Fruit fly (Drosophila melanogaster): Measurements from ENCODE around the gene CG32152.

CG32152 gene

dm6 chr3L:16146539-16146934, 2.7 kb upstream of the CG32152 start (continued):
- TF ChIP-seq stwl (tag; optimal IDR thresholded peaks at IDR 0.05) (no peak), ATbp (GFP tag; optimal IDR thresholded peaks at IDR 0.05) (no peak), Ada2b (GFP tag; IDR thresholded peaks at IDR 0.05) (peak; percentile 31; the same call in 1 of the 2 replicates), CG3407 (GFP tag; optimal IDR thresholded peaks at IDR 0.05) (no peak), Dek (tag; optimal IDR thresholded peaks at IDR 0.05) (peak; percentile 55), eyg (GFP tag; optimal IDR thresholded peaks at IDR 0.05) (no peak), CG43689 (GFP tag; IDR thresholded peaks at IDR 0.05) (no peak), tll (GFP tag; optimal IDR thresholded peaks at IDR 0.05) (no peak), gem (tag; optimal IDR thresholded peaks at IDR 0.05) (peak; percentile 65), Gug (GFP tag; IDR thresholded peaks at IDR 0.05) (0 out of 4 replicates have a peak, but pooled peaks have one; percentile 13), CG10979 (tag; optimal IDR thresholded peaks at IDR 0.05) (no peak), kni (GFP tag; optimal IDR thresholded peaks at IDR 0.05) (no peak), CG32767 (GFP tag; IDR thresholded peaks at IDR 0.05) (no peak), CG1603 (tag; optimal IDR thresholded peaks at IDR 0.05) (no peak), gcm (GFP tag; optimal IDR thresholded peaks at IDR 0.05) (no peak), Xbp1 (GFP tag; optimal IDR thresholded peaks at IDR 0.05) (peak; percentile 21), CG12659 (GFP tag; optimal IDR thresholded peaks at IDR 0.05) (peak; percentile 37), D19B (GFP tag; optimal IDR thresholded peaks at IDR 0.05) (peak; percentile 12), CG14441 (GFP tag; IDR thresholded peaks at IDR 0.05) (no peak), sob (GFP tag; IDR thresholded peaks at IDR 0.05) (peak; percentile 55), CG3281 (GFP tag; optimal IDR thresholded peaks at IDR 0.05) (peak; percentile 53), her (GFP tag; optimal IDR thresholded peaks at IDR 0.05) (no peak), onecut (GFP tag; IDR thresholded peaks at IDR 0.05) (no peak), Dp (GFP tag; optimal IDR thresholded peaks at IDR 0.05) (no peak), zfh2 (GFP tag; optimal IDR thresholded peaks at IDR 0.05) (peak; percentile 9), nmo (GFP tag; optimal IDR thresholded peaks at IDR 0.05) (peak; percentile 14), CG9817 (tag; optimal IDR thresholded peaks at IDR 0.05) (peak; percentile 60), sima (GFP tag; optimal IDR thresholded peaks at IDR 0.05) (no peak), sim (GFP tag; IDR thresholded peaks at IDR 0.05) (no peak), CG18599 (GFP tag; optimal IDR thresholded peaks at IDR 0.05) (peak; percentile 31), Oli (tag; optimal IDR thresholded peaks at IDR 0.05) (peak; percentile 25), CG17328 (GFP tag; IDR thresholded peaks at IDR 0.05) (no peak), cas (GFP tag; IDR thresholded peaks at IDR 0.05) (0 out of 2 replicates have a peak, but pooled peaks have one; percentile 43), CG8924 (tag; optimal IDR thresholded peaks at IDR 0.05) (peak; percentile 6), sens (GFP tag) (no peak), CG13296 (GFP tag; optimal IDR thresholded peaks at IDR 0.05) (peak; percentile 34), exex (tag; optimal IDR thresholded peaks at IDR 0.05) (no peak), B-H2 (GFP tag; optimal IDR thresholded peaks at IDR 0.05) (peak; percentile 19), fu2 (GFP tag; optimal IDR thresholded peaks at IDR 0.05) (no peak), CG3065 (GFP tag; optimal IDR thresholded peaks at IDR 0.05) (no peak), PHDP (tag; optimal IDR thresholded peaks at IDR 0.05) (peak; percentile 56), CG7372 (GFP tag; IDR thresholded peaks at IDR 0.05) (0 out of 2 replicates have a peak, but pooled peaks have one; percentile 25), Hmx (GFP tag; optimal IDR thresholded peaks at IDR 0.05) (no peak), Deaf1 (tag; optimal IDR thresholded peaks at IDR 0.05) (peak; percentile 1), Hsf (GFP tag; optimal IDR thresholded peaks at IDR 0.05) (peak; percentile 23), CG8281 (tag; optimal IDR thresholded peaks at IDR 0.05) (peak; percentile 18), CG34422 (GFP tag; IDR thresholded peaks at IDR 0.05) (no peak), gsb (GFP tag; IDR thresholded peaks at IDR 0.05) (peak; percentile 41; the same call in 1 of the 2 replicates), CG14965 (GFP tag; optimal IDR thresholded peaks at IDR 0.05; ENCODE audit: borderline replicate concordance) (no peak), Ptx1 (GFP tag; IDR thresholded peaks at IDR 0.05) (peak; percentile 63; the same call in 1 of the 2 replicates), CG10543 (GFP tag; optimal IDR thresholded peaks at IDR 0.05) (peak; percentile 70)
